Worm (Caenorhabditis elegans) whole organism, young adult: ENCODE data around the gene ensh-1.

Experiments
- F23B12.7 ChIP-seq: sonication (generic microtip); optimal IDR thresholded peaks from 2 replicates; lab custom pipeline; 2017; ENCODE audit warnings: missing genetic modification characterization, mild to moderate bottlenecking, missing compliant biosample characterization, antibody characterized with exemption, moderate library complexity; ENCODE audit not compliant: insufficient read depth
- F37B4.10 ChIP-seq: fragments of 200-800 bp; sonication (Bioruptor generic); IDR thresholded peaks from 2 replicates; pipeline ENCODE4 v1.3.6; 2022; ENCODE audit warnings: missing genetic modification characterization, missing compliant biosample characterization
- F39B2.1 ChIP-seq: fragments of 200-800 bp; sonication (Bioruptor generic); IDR thresholded peaks from 2 replicates; pipeline ENCODE4 v1.3.6; 2022; ENCODE audit warnings: missing genetic modification reagents, missing genetic modification characterization, missing compliant biosample characterization
- F49E8.2 ChIP-seq: sonication (generic microtip); optimal IDR thresholded peaks from 3 replicates; lab custom pipeline; 2017; ENCODE audit warnings: missing genetic modification characterization, mild to moderate bottlenecking, missing compliant biosample characterization, antibody characterized with exemption, moderate library complexity; ENCODE audit not compliant: insufficient read depth
- K11D2.4 ChIP-seq: fragments of 200-800 bp; sonication (Bioruptor generic); IDR thresholded peaks from 2 replicates; pipeline ENCODE4 v1.3.6; 2022; ENCODE audit warnings: missing genetic modification reagents, missing genetic modification characterization, missing compliant biosample characterization
- Y53F4B.3 ChIP-seq: fragments of 200-800 bp; sonication (Bioruptor generic); IDR thresholded peaks from 2 replicates; pipeline ENCODE4 v1.3.6; 2022; ENCODE audit warnings: missing genetic modification reagents, missing genetic modification characterization, missing compliant biosample characterization
- akir-1 ChIP-seq: fragments of 200-800 bp; sonication (Bioruptor generic); optimal IDR thresholded peaks from 2 replicates; lab custom pipeline; 2018; ENCODE audit warnings: mild to moderate bottlenecking, missing genetic modification characterization, moderate library complexity, missing compliant biosample characterization
- ama-1 ChIP-seq, 3 experiments: fragments of 150-350 bp in 1 of 3; sonication (generic microtip) in 2 of 3; optimal IDR thresholded peaks; 2 replicates each; lab custom pipeline; 2014 to 2018; ENCODE audit warnings: missing biosample characterization in 2 of 3, missing genetic modification characterization in 2 of 3, missing genetic modification reagents in 2 of 3
- aptf-2 ChIP-seq: fragments of 200-800 bp; sonication (Bioruptor generic); conservative IDR thresholded peaks from 2 replicates; pipeline ENCODE4 v1.3.6; 2022; ENCODE audit warnings: missing genetic modification reagents, missing genetic modification characterization, missing compliant biosample characterization
- aptf-3 ChIP-seq: fragments of 200-800 bp; sonication (Bioruptor generic); IDR thresholded peaks from 2 replicates; pipeline ENCODE4 v1.3.6; 2022; ENCODE audit warnings: missing genetic modification characterization, missing compliant biosample characterization
- bed-1 ChIP-seq: fragments of 200-800 bp; sonication (Bioruptor generic); IDR thresholded peaks from 2 replicates; pipeline ENCODE4 v1.3.6; 2022; ENCODE audit warnings: missing genetic modification reagents, missing genetic modification characterization, missing compliant biosample characterization
- bed-2 ChIP-seq: fragments of 200-800 bp; sonication (Bioruptor generic); IDR thresholded peaks from 2 replicates; pipeline ENCODE4 v1.3.6; 2022; ENCODE audit warnings: missing genetic modification reagents, missing genetic modification characterization, missing compliant biosample characterization
- ccch-3 ChIP-seq: fragments of 200-800 bp; sonication (Bioruptor generic); optimal IDR thresholded peaks from 2 replicates; lab custom pipeline; 2018; ENCODE audit warnings: mild to moderate bottlenecking, missing genetic modification characterization, missing compliant biosample characterization
- ceh-100 ChIP-seq: fragments of 200-800 bp; sonication (Bioruptor generic); IDR thresholded peaks from 2 replicates; pipeline ENCODE4 v1.3.6; 2022; ENCODE audit warnings: missing genetic modification reagents, missing genetic modification characterization, missing compliant biosample characterization
- dpl-1 ChIP-seq: fragments of 150-350 bp; optimal IDR thresholded peaks from 2 replicates; lab custom pipeline; 2014; ENCODE audit warnings: missing biosample characterization, missing genetic modification reagents, missing genetic modification characterization
- hlh-12 ChIP-seq: sonication (generic microtip); optimal IDR thresholded peaks from 2 replicates; lab custom pipeline; 2016; ENCODE audit warnings: missing genetic modification characterization, missing compliant biosample characterization
- hmg-20 ChIP-seq: fragments of 200-800 bp; sonication (Bioruptor generic); IDR thresholded peaks from 2 replicates; pipeline ENCODE4 v1.3.6; 2022; ENCODE audit warnings: missing genetic modification reagents, missing genetic modification characterization, missing compliant biosample characterization
- let-607 ChIP-seq, 2 experiments: fragments of 200-800 bp in 1 of 2; sonication (Bioruptor generic) in 1 of 2; sonication (generic microtip) in 1 of 2; optimal IDR thresholded peaks; 2 replicates each; lab custom pipeline; 2016 to 2018; ENCODE audit warnings: mild to moderate bottlenecking in 2 of 2, missing compliant biosample characterization in 2 of 2, missing genetic modification characterization in 2 of 2, moderate library complexity in 2 of 2, missing genotype in 1 of 2
- lin-40 ChIP-seq: sonication (generic microtip); optimal IDR thresholded peaks from 2 replicates; lab custom pipeline; 2016; ENCODE audit warnings: missing genetic modification characterization, mild to moderate bottlenecking, missing compliant biosample characterization, missing genotype, missing genetic modification reagents
- lin-54 ChIP-seq: fragments of 200-800 bp; sonication (Bioruptor generic); optimal IDR thresholded peaks from 2 replicates; lab custom pipeline; 2018; ENCODE audit warnings: mild to moderate bottlenecking, missing genetic modification characterization, missing compliant biosample characterization
- lir-1 ChIP-seq: fragments of 200-800 bp; sonication (Bioruptor generic); conservative IDR thresholded peaks from 2 replicates; pipeline ENCODE4 v1.3.6; 2022; ENCODE audit warnings: missing genetic modification reagents, missing genetic modification characterization, missing compliant biosample characterization
- lsl-1 ChIP-seq: fragments of 200-800 bp; sonication (Bioruptor generic); optimal IDR thresholded peaks from 2 replicates; lab custom pipeline; 2018; ENCODE audit warnings: mild to moderate bottlenecking, missing genetic modification characterization, moderate library complexity, missing compliant biosample characterization
- madf-6 ChIP-seq: fragments of 200-800 bp; sonication (Bioruptor generic); IDR thresholded peaks from 2 replicates; pipeline ENCODE4 v1.3.6; 2022; ENCODE audit warnings: missing genetic modification reagents, missing genetic modification characterization, missing compliant biosample characterization
- madf-8 ChIP-seq: fragments of 200-800 bp; sonication (Bioruptor generic); conservative IDR thresholded peaks from 2 replicates; pipeline ENCODE4 v1.3.6; 2022; ENCODE audit warnings: missing genetic modification reagents, missing genetic modification characterization, missing compliant biosample characterization
- mes-4 ChIP-seq: sonication (generic microtip); optimal IDR thresholded peaks from 2 replicates; lab custom pipeline; 2016; ENCODE audit warnings: missing genotype, missing genetic modification characterization, missing compliant biosample characterization
- nfya-1 ChIP-seq: sonication (generic microtip); optimal IDR thresholded peaks from 2 replicates; lab custom pipeline; 2017; ENCODE audit warnings: antibody characterized with exemption, missing compliant biosample characterization, missing genetic modification characterization, borderline replicate concordance; ENCODE audit not compliant: insufficient read depth
- nfya-2 ChIP-seq: fragments of 200-800 bp; sonication (Bioruptor generic); IDR thresholded peaks from 2 replicates; pipeline ENCODE4 v1.3.6; 2022; ENCODE audit warnings: missing genetic modification reagents, missing genetic modification characterization, missing compliant biosample characterization
- nhr-90 ChIP-seq: sonication (generic microtip); optimal IDR thresholded peaks from 2 replicates; lab custom pipeline; 2016; ENCODE audit warnings: missing genotype, mild to moderate bottlenecking, missing genetic modification characterization, missing compliant biosample characterization
- pbrm-1 ChIP-seq: fragments of 200-800 bp; sonication (Bioruptor generic); IDR thresholded peaks from 2 replicates; pipeline ENCODE4 v1.3.6; 2022; ENCODE audit warnings: missing genetic modification reagents, missing genetic modification characterization, missing compliant biosample characterization
- tbp1 ChIP-seq: fragments of 200-800 bp; sonication (Bioruptor generic); optimal IDR thresholded peaks from 2 replicates; lab custom pipeline; 2018; ENCODE audit warnings: mild to moderate bottlenecking, missing genetic modification characterization, missing compliant biosample characterization
- unc-62 ChIP-seq: fragments of 150-350 bp; optimal IDR thresholded peaks from 2 replicates; lab custom pipeline; 2014; ENCODE audit warnings: missing biosample characterization, missing genetic modification reagents, missing genetic modification characterization
- ztf-6 ChIP-seq: fragments of 200-800 bp; sonication (Bioruptor generic); IDR thresholded peaks from 2 replicates; pipeline ENCODE4 v1.3.6; 2022; ENCODE audit warnings: missing genetic modification reagents, missing genetic modification characterization, missing compliant biosample characterization

The ensh-1 gene

DNA sequence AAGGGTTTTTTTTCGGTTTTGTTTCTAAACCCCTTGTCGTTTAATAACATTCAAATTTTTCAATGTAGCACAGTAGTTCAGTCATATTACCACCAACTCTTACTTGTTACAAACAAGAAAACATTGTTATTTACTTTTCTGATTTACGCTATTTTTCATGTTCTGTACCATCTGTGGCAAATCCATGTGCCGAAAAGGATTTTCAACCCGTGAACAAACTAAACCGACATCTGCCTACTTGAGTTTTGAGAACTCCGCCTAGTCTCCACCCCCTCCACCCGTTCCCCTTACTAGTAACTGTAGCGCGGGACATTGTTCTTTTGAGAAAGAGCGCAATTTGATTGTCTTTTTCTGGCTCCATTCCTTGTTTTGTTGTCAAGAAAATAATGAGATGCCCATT, at the start of gene ensh-1:
Gene ensh-1, plus strand, starts transcription at position 301 of the 400 bp plus-strand sequence.
- TF ChIP-seq hlh-12 (tag; lab: Kevin White, UChicago) (no peak), aptf-2 (GFP tag; lab: Robert Waterston, UW) (no peak), bed-1 (GFP tag; lab: Robert Waterston, UW) (no peak), nfya-2 (GFP tag; lab: Robert Waterston, UW) (no peak), ama-1 (optimal IDR thresholded peaks at IDR 0.05; lab: Kevin White, UChicago) (no peak), ama-1 (GFP tag; optimal IDR thresholded peaks at IDR 0.05; lab: Kevin White, UChicago) (no peak), ccch-3 (GFP tag; lab: Kevin White, UChicago) (no peak), ceh-100 (GFP tag; lab: Robert Waterston, UW) (no peak), akir-1 (no peak), nhr-90 (tag; lab: Kevin White, UChicago) (no peak), ztf-6 (GFP tag; lab: Robert Waterston, UW) (no peak), F23B12.7 (tag; lab: Kevin White, UChicago) (no peak), F49E8.2 (tag; lab: Kevin White, UChicago) (no peak)

DNA sequence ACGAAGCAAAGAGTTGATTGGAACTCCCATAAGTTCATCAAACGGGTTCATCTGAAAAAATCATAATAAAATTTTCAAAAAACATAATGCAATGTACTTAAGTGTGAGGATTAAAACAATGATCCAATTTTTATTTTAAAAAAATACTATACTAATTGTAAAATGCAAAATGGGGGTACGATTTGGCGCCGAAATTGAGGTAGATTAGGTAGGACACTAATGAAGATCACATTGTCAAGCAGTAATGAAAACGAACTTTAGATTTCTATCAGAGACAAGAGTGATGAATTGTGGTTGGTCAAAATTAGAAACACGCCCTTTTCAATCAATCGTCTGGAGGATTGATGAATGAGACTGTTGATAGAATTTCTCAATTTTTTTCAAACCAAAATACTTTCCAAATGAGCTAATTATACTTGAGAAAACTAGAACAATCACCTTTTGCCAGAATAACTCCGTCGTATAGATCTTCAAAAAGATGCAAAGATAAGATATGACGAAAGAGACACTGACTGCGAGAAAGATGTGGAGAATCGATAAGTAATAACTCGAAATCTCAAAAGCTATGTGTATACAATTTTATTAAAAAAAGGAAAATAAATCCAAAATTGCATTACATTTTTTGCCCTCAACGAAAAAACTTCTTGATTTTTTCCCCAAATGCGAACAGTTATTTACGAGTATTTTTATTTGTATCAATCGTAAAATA, 47.1 kb upstream of the ensh-1 start, which contains the start of gene C06E2.5:
Gene C06E2.5, minus strand, starts transcription at position 51 of the 709 bp plus-strand sequence.
- no peak for TF ChIP-seq pbrm-1 (GFP tag; lab: Robert Waterston, UW)
- no peak for TF ChIP-seq F37B4.10 (GFP tag; lab: Robert Waterston, UW)
- TF ChIP-seq bed-2 (GFP tag; lab: Robert Waterston, UW), result no peak
- TF ChIP-seq lsl-1 (GFP tag; lab: Kevin White, UChicago), result no peak
- TF ChIP-seq Y53F4B.3, result no peak
- TF ChIP-seq ztf-6 (GFP tag; lab: Robert Waterston, UW), result no peak
- TF ChIP-seq madf-6 (GFP tag; lab: Robert Waterston, UW), result no peak
- no peak for TF ChIP-seq mes-4 (tag; lab: Kevin White, UChicago)
- TF ChIP-seq unc-62 (GFP tag; lab: Kevin White, UChicago), result no peak
- no peak for TF ChIP-seq nfya-1 (tag; lab: Kevin White, UChicago)
- TF ChIP-seq, all 124 proteins: peak for 0

DNA sequence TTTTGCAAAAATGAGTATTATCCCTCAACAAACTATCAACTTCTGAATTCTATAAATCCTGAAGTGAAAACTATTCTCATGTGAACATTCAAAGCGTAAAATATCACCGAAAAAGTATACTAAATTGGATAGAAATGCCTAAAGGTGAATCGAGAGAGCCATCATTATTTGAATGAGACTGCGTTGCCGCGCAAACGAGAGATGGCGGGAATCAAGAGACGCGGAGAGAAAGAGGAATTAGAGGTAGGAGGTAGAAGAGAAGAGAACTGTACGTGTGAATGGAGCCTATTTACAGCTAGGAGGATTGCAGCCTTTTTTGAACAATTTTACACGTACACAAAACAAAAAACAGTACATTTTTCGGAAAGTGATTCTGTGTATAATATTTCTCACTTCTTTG, 45.7 kb upstream of the ensh-1 start:
- TF ChIP-seq lir-1 (GFP tag; lab: Robert Waterston, UW) (no peak), F23B12.7 (tag; lab: Kevin White, UChicago) (no peak), aptf-2 (GFP tag; lab: Robert Waterston, UW) (no peak), aptf-3 (GFP tag; lab: Robert Waterston, UW) (no peak), mes-4 (tag; lab: Kevin White, UChicago) (no peak), F39B2.1 (no peak), lin-54 (GFP tag; lab: Kevin White, UChicago) (no peak), Y53F4B.3 (no peak), let-607 (tag; optimal IDR thresholded peaks at IDR 0.05; lab: Kevin White, UChicago) (no peak), K11D2.4 (GFP tag; lab: Robert Waterston, UW) (no peak), lin-40 (tag; lab: Kevin White, UChicago) (no peak), hmg-20 (GFP tag; lab: Robert Waterston, UW) (no peak), dpl-1 (GFP tag; lab: Kevin White, UChicago) (no peak), madf-8 (GFP tag; lab: Robert Waterston, UW) (no peak), pbrm-1 (GFP tag; lab: Robert Waterston, UW) (no peak), tbp1 (no peak)
